Fruit fly (Drosophila melanogaster): Measurements from ENCODE around the gene CG4565.

Gene CG4565

DNA sequence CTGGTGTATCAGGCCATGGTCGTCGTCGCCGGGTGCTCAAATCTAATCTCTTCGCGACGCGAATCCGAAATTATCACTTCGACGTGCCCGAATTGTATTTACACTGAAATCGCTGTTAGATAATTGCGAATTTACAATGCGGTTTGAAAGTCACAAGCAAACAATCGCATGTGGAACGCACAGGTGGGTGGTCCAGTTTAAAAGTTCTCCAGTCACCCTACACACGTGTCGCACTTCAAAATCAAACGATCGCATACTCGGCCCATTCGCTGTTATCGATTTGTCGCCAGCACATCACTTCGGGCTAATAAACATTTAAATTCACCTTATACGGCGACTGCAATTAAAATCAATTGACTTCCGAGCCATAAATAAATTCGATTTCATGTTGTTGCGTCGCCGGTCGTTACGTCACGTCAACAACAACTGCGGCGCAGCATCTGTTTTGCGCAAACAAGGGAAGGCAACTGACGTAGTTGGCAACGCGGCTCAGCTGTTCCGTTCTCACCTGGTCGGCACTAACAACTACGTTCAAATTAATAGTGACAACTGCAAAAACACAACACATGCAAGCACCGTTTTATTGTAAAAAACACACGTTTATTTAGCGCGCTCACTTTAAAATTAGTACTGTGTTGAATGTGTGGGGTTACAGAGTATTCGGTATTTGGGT is 10.4 kb downstream of the CG4565 start, which contains the start of gene CG6574 (continued):
- TF ChIP-seq stwl (tag; optimal IDR thresholded peaks at IDR 0.05) (peak; percentile 11), Hsf (GFP tag; optimal IDR thresholded peaks at IDR 0.05) (no peak), CG17829 (tag; optimal IDR thresholded peaks at IDR 0.05) (peak; percentile 3), vnd (GFP tag; IDR thresholded peaks at IDR 0.05; ENCODE audit: partially characterized antibody) (no peak), tll (GFP tag; optimal IDR thresholded peaks at IDR 0.05) (peak in 1 of 2 experiments; percentile 74), CG13624 (GFP tag; optimal IDR thresholded peaks at IDR 0.05) (peak; percentile 8), phol (tag; optimal IDR thresholded peaks at IDR 0.05) (peak; percentile 33), CG12769 (tag; optimal IDR thresholded peaks at IDR 0.05) (peak; percentile 40), CG7556 (GFP tag; optimal IDR thresholded peaks at IDR 0.05) (peak; percentile 5), CG34376 (GFP tag; optimal IDR thresholded peaks at IDR 0.05) (peak; percentile 46), Sox102F (GFP tag; optimal IDR thresholded peaks at IDR 0.05) (no peak), HmgZ (tag; optimal IDR thresholded peaks at IDR 0.05) (peak; percentile 2), HLH54F (GFP tag; optimal IDR thresholded peaks at IDR 0.05) (peak; percentile 6), CG2712 (tag; optimal IDR thresholded peaks at IDR 0.05) (peak; percentile 6), peb (GFP tag; IDR thresholded peaks at IDR 0.05) (no peak), sens (GFP tag) (peak; percentile 86), wor (GFP tag; IDR thresholded peaks at IDR 0.05) (no peak), CG6654 (GFP tag; optimal IDR thresholded peaks at IDR 0.05) (peak; percentile 70), Camta (GFP tag; optimal IDR thresholded peaks at IDR 0.05) (no peak), Hmr (GFP tag; optimal IDR thresholded peaks at IDR 0.05) (peak; percentile 43), sug (tag; optimal IDR thresholded peaks at IDR 0.05) (peak; percentile 32), CG12236 (GFP tag; optimal IDR thresholded peaks at IDR 0.05) (no peak)

DNA sequence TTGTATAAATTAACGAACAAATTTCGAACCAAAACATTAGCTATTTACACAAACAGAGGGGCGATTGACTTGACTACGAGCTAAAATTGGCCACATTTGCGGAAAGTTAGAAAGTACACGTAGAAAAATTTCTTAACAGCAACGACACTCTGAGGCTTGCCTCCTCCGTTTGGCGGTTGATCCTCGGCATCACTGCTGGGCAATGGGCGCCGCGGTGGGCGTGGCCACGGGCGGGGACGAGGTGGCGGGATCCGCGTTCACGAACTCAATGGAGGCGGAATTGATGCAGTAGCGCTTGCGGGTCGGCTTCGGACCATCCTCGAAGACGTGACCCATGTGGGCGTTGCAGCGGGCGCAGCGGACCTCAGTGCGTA is 10.9 kb downstream of the CG4565 start:
- TF ChIP-seq CG9797 (GFP tag; optimal IDR thresholded peaks at IDR 0.05) (no peak), Spps (tag; optimal IDR thresholded peaks at IDR 0.05) (no peak), kay (GFP tag; optimal IDR thresholded peaks at IDR 0.05) (no peak), Max (GFP tag; optimal IDR thresholded peaks at IDR 0.05) (no peak), CG4360 (GFP tag; IDR thresholded peaks at IDR 0.05) (no peak), CG11093 (GFP tag; IDR thresholded peaks at IDR 0.05) (no peak), CG32532 (GFP tag; IDR thresholded peaks at IDR 0.05) (no peak), D (optimal IDR thresholded peaks at IDR 0.05) (no peak), D (GFP tag; optimal IDR thresholded peaks at IDR 0.05) (no peak), usp (GFP tag; optimal IDR thresholded peaks at IDR 0.05) (no peak), HLH3B (GFP tag; IDR thresholded peaks at IDR 0.05) (peak; percentile 17; the same call in 1 of the 2 replicates), CkIIα-i1 (GFP tag; IDR thresholded peaks at IDR 0.05) (no peak), gcm2 (GFP tag; optimal IDR thresholded peaks at IDR 0.05) (no peak), Fer1 (GFP tag; optimal IDR thresholded peaks at IDR 0.05) (no peak), CG12299 (tag; optimal IDR thresholded peaks at IDR 0.05) (no peak), Ets65A (GFP tag) (peak; percentile 82), fd96Cb (tag; optimal IDR thresholded peaks at IDR 0.05) (no peak), CG31441 (GFP tag; IDR thresholded peaks at IDR 0.05) (no peak), CG2202 (tag; optimal IDR thresholded peaks at IDR 0.05) (no peak), CG17361 (GFP tag; IDR thresholded peaks at IDR 0.05) (0 out of 3 replicates have a peak, but pooled peaks have one; percentile 10), CG4707 (GFP tag; optimal IDR thresholded peaks at IDR 0.05) (no peak), Lpt (GFP tag; optimal IDR thresholded peaks at IDR 0.05) (no peak), al (GFP tag; IDR thresholded peaks at IDR 0.05) (no peak), exex (tag; optimal IDR thresholded peaks at IDR 0.05) (no peak), aop (GFP tag; IDR thresholded peaks at IDR 0.05) (no peak), CG18619 (GFP tag; optimal IDR thresholded peaks at IDR 0.05) (peak; percentile 3), schlank (tag; optimal IDR thresholded peaks at IDR 0.05) (no peak), stwl (tag; optimal IDR thresholded peaks at IDR 0.05) (no peak), sr (GFP tag; IDR thresholded peaks at IDR 0.05) (no peak), CG7928 (GFP tag; optimal IDR thresholded peaks at IDR 0.05) (no peak), CG10147 (GFP tag; optimal IDR thresholded peaks at IDR 0.05) (no peak)

Data from whole organism, embryonic.